In the genomic region with DNA sequence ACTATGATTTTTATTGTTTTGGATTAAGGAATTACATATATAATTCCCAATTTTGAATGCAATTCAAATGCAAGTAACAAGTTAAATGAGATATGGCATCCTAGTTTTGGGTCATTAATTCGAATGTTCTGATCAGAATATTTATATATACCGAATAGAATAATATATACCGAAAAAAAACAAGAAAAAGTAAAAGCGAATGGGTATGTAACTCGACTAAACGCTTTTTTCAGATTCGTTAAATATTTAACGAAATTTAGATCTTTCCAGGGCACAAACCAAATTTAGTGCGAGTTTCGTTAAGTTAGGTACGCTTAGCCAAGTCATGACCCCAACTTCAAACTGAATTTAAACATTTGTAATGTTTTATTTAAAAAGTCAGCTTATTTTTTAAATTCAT, we compare ENCODE assay signal across 3 fruit fly cellular contexts.
TF ChIP-seq lines count a peak whose summit lies in the region.

No protein-coding gene starts in this region.

- peak; percentile 65 for TF ChIP-seq CTCF in whole organism, embryonic (GFP tag; optimal IDR thresholded peaks at IDR 0.05; lab: Kevin White, UChicago)

TF ChIP-seq in whole organism, embryonic, 481 proteins besides CTCF, POLR2A, EP300 and RAD21 (continues in another document):
- TF ChIP-seq Blimp-1 (GFP tag; optimal IDR thresholded peaks at IDR 0.05; lab: Kevin White, UChicago) = peak; percentile 61
- no peak for TF ChIP-seq CG6765 (GFP tag; optimal IDR thresholded peaks at IDR 0.05; lab: Kevin White, UChicago)
- no peak for TF ChIP-seq TFAM (GFP tag; optimal IDR thresholded peaks at IDR 0.05; lab: Kevin White, UChicago)
- no peak for TF ChIP-seq Gsc (GFP tag; IDR thresholded peaks at IDR 0.05; lab: Robert Waterston, UW)
- no peak for TF ChIP-seq pho (GFP tag; optimal IDR thresholded peaks at IDR 0.05; lab: Kevin White, UChicago)
- TF ChIP-seq cato (GFP tag; optimal IDR thresholded peaks at IDR 0.05; lab: Kevin White, UChicago; ENCODE audit: borderline replicate concordance) = no peak
- TF ChIP-seq croc (GFP tag; conservative IDR thresholded peaks at IDR 0.05; lab: Robert Waterston, UW) = no peak
- TF ChIP-seq CG1792 (GFP tag; optimal IDR thresholded peaks at IDR 0.05; lab: Kevin White, UChicago) = no peak
- peak; percentile 38 to 95 for TF ChIP-seq insv (GFP tag; optimal IDR thresholded peaks at IDR 0.05; lab: Kevin White, UChicago)
- peak; percentile 10 for TF ChIP-seq pzg (GFP tag; optimal IDR thresholded peaks at IDR 0.05; lab: Kevin White, UChicago)
- no peak for TF ChIP-seq Max (GFP tag; optimal IDR thresholded peaks at IDR 0.05; lab: Kevin White, UChicago)
- TF ChIP-seq H15 (GFP tag; IDR thresholded peaks at IDR 0.05; lab: Robert Waterston, UW) = no peak
- TF ChIP-seq CG6175 (GFP tag; IDR thresholded peaks at IDR 0.05; lab: Robert Waterston, UW) = no peak
- no peak for TF ChIP-seq phol (tag; optimal IDR thresholded peaks at IDR 0.05; lab: Kevin White, UChicago)
- peak; percentile 37 for TF ChIP-seq Dp (GFP tag; optimal IDR thresholded peaks at IDR 0.05; lab: Kevin White, UChicago)
- TF ChIP-seq Dip2 (GFP tag; IDR thresholded peaks at IDR 0.05; lab: Robert Waterston, UW) = no peak
- no peak for TF ChIP-seq CG10147 (GFP tag; optimal IDR thresholded peaks at IDR 0.05; lab: Kevin White, UChicago)
- TF ChIP-seq crc (GFP tag; optimal IDR thresholded peaks at IDR 0.05; lab: Kevin White, UChicago) = no peak
- TF ChIP-seq sna (GFP tag; IDR thresholded peaks at IDR 0.05; lab: Robert Waterston, UW; ENCODE audit: partially characterized antibody) = no peak
- TF ChIP-seq CG11093 (GFP tag; IDR thresholded peaks at IDR 0.05; lab: Robert Waterston, UW) = no peak
- no peak for TF ChIP-seq Aef1 (GFP tag; IDR thresholded peaks at IDR 0.05; lab: Robert Waterston, UW)
- TF ChIP-seq caup (GFP tag; optimal IDR thresholded peaks at IDR 0.05; lab: Kevin White, UChicago; ENCODE audit: severe bottlenecking) = no peak
- TF ChIP-seq gfzf (GFP tag; optimal IDR thresholded peaks at IDR 0.05; lab: Kevin White, UChicago) = peak; percentile 50
- TF ChIP-seq stc (GFP tag; IDR thresholded peaks at IDR 0.05; lab: Robert Waterston, UW) = no peak
- TF ChIP-seq CG8924 (tag; optimal IDR thresholded peaks at IDR 0.05; lab: Kevin White, UChicago) = no peak
- TF ChIP-seq pita (GFP tag; optimal IDR thresholded peaks at IDR 0.05; lab: Kevin White, UChicago) = peak; percentile 77
- no peak for TF ChIP-seq fu2 (GFP tag; optimal IDR thresholded peaks at IDR 0.05; lab: Kevin White, UChicago)
- peak; percentile 60 for TF ChIP-seq zen (tag; optimal IDR thresholded peaks at IDR 0.05; lab: Kevin White, UChicago)
- TF ChIP-seq CG9727 (GFP tag; optimal IDR thresholded peaks at IDR 0.05; lab: Kevin White, UChicago) = no peak
- no peak for TF ChIP-seq az2 (GFP tag; optimal IDR thresholded peaks at IDR 0.05; lab: Kevin White, UChicago)

TF ChIP-seq in whole organism, pupa, 21 proteins besides CTCF, POLR2A, EP300 and RAD21:
- 0 out of 3 replicates have a peak, but pooled peaks have one; percentile 23 for TF ChIP-seq CG4496 (GFP tag; IDR thresholded peaks at IDR 0.05; lab: Robert Waterston, UW)
- TF ChIP-seq CG14655 (GFP tag; optimal IDR thresholded peaks at IDR 0.05; lab: Kevin White, UChicago) = no peak

TF ChIP-seq in whole organism, wandering third instar larva, 38 proteins besides CTCF, POLR2A, EP300 and RAD21:
- TF ChIP-seq Abd-B (GFP tag; optimal IDR thresholded peaks at IDR 0.05; lab: Kevin White, UChicago) (no peak), Jra (GFP tag; optimal IDR thresholded peaks at IDR 0.05; lab: Kevin White, UChicago) (no peak), Myc (optimal IDR thresholded peaks at IDR 0.05; lab: Kevin White, UChicago) (peak; percentile 68)
